Worm (Caenorhabditis elegans) whole organism, mixed stage, embryonic: ENCODE measurements around the gene msp-33.

ENCODE experiments used
- M03D4.4 ChIP-seq: sonication (generic microtip); optimal IDR thresholded peaks from 2 replicates; lab custom pipeline; 2017; ENCODE audit warnings: mild to moderate bottlenecking, missing genetic modification characterization, missing compliant biosample characterization
- ces-1 ChIP-seq: fragments of 150-350 bp; optimal IDR thresholded peaks from 2 replicates; lab custom pipeline; 2014; ENCODE audit warnings: missing biosample characterization, missing genetic modification reagents, missing genetic modification characterization
- elt-1 ChIP-seq: sonication (generic microtip); optimal IDR thresholded peaks from 2 replicates; lab custom pipeline; 2017; ENCODE audit warnings: missing genetic modification characterization, mild to moderate bottlenecking, missing compliant biosample characterization, antibody characterized with exemption, moderate library complexity, borderline replicate concordance; ENCODE audit not compliant: insufficient read depth
- elt-3 ChIP-seq: fragments of 150-350 bp; optimal IDR thresholded peaks from 2 replicates; lab custom pipeline; 2014; ENCODE audit warnings: missing biosample characterization, missing genetic modification characterization
- lin-13 ChIP-seq: fragments of 150-350 bp; optimal IDR thresholded peaks from 2 replicates; lab custom pipeline; 2014; ENCODE audit warnings: missing biosample characterization, missing genetic modification characterization
- lsy-2 ChIP-seq: fragments of 150-350 bp; optimal IDR thresholded peaks from 2 replicates; lab custom pipeline; 2014; ENCODE audit warnings: missing biosample characterization, missing genetic modification characterization
- mab-5 ChIP-seq: fragments of 150-350 bp; optimal IDR thresholded peaks from 2 replicates; lab custom pipeline; 2014; ENCODE audit warnings: missing biosample characterization, missing genetic modification characterization
- mep-1 ChIP-seq: fragments of 150-350 bp; optimal IDR thresholded peaks from 2 replicates; lab custom pipeline; 2017; ENCODE audit warnings: missing biosample characterization, missing genetic modification reagents, missing genetic modification characterization, inconsistent platforms
- nhr-237 ChIP-seq: fragments of 150-350 bp; optimal IDR thresholded peaks from 2 replicates; lab custom pipeline; 2014; ENCODE audit warnings: missing biosample characterization, missing genetic modification characterization
- snpc-4 ChIP-seq: fragments of 150-350 bp; optimal IDR thresholded peaks from 2 replicates; lab custom pipeline; 2014; ENCODE audit warnings: missing biosample characterization, missing genetic modification characterization
- unc-62 ChIP-seq: fragments of 150-350 bp; optimal IDR thresholded peaks from 2 replicates; lab custom pipeline; 2014; ENCODE audit warnings: missing biosample characterization, missing genetic modification reagents, missing genetic modification characterization
- ztf-11 ChIP-seq: fragments of 150-350 bp; optimal IDR thresholded peaks from 2 replicates; lab custom pipeline; 2014; ENCODE audit warnings: missing biosample characterization, missing genetic modification characterization

DNA sequence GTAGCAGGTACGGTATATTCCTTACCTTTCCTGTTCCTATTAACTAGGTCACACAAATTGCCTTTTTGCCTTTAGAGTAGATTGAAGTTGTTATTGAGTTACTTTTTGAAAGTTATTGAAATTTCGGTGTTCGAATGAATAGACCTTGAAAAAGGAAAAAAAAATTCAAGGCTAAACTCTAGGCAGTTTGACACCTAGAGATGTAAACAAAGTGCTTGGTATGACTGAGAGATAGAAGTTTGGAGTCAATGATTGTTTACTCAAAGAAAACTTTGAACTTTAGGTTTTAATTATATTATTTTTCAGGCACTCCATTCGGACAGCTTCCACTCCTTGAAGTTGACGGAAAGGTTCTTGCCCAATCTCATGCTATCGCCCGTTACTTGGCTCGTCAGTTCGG lies 10.0 kb downstream of the msp-33 start:
- TF ChIP-seq unc-62 (GFP tag; lab: Kevin White, UChicago) (no peak), elt-1 (no peak), mab-5 (tag; lab: Kevin White, UChicago) (no peak), lin-13 (tag; lab: Kevin White, UChicago) (no peak), elt-3 (no peak), M03D4.4 (tag; lab: Kevin White, UChicago) (no peak), snpc-4 (tag; lab: Kevin White, UChicago) (no peak), ztf-11 (tag; lab: Kevin White, UChicago) (no peak), lsy-2 (tag; lab: Kevin White, UChicago) (no peak), ces-1 (GFP tag; lab: Kevin White, UChicago) (no peak), mep-1 (no peak), nhr-237 (tag; lab: Kevin White, UChicago) (no peak)
